Worm (Caenorhabditis elegans) whole organism, L3 larva: ENCODE measurements around the gene scl-13.

Source experiments
- R02D3.7 ChIP-seq: fragments of 150-350 bp; optimal IDR thresholded peaks from 2 replicates; lab custom pipeline; 2014; ENCODE audit warnings: missing biosample characterization, missing genetic modification characterization
- aly-2 ChIP-seq: fragments of 150-350 bp; optimal IDR thresholded peaks from 2 replicates; lab custom pipeline; 2014; ENCODE audit warnings: missing biosample characterization, missing genetic modification characterization
- ceh-16 ChIP-seq: sonication (generic microtip); optimal IDR thresholded peaks from 2 replicates; lab custom pipeline; 2017; ENCODE audit warnings: missing biosample characterization, missing genetic modification characterization
- ceh-82 ChIP-seq: fragments of 150-350 bp; optimal IDR thresholded peaks from 2 replicates; lab custom pipeline; 2014; ENCODE audit warnings: missing biosample characterization, missing genetic modification characterization
- ceh-9 ChIP-seq: sonication (generic microtip); optimal IDR thresholded peaks from 2 replicates; lab custom pipeline; 2018; ENCODE audit warnings: missing biosample characterization, missing genetic modification characterization
- daf-12 ChIP-seq: fragments of 150-350 bp; optimal IDR thresholded peaks from 2 replicates; lab custom pipeline; 2014; ENCODE audit warnings: missing biosample characterization, missing genetic modification reagents, missing genetic modification characterization
- egl-27 ChIP-seq: sonication (generic microtip); optimal IDR thresholded peaks from 4 replicates; lab custom pipeline; 2017; ENCODE audit warnings: missing biosample characterization, missing genetic modification reagents, missing genetic modification characterization
- elt-1 ChIP-seq: fragments of 150-350 bp; optimal IDR thresholded peaks from 2 replicates; lab custom pipeline; 2014; ENCODE audit warnings: missing biosample characterization, missing genetic modification characterization
- eor-1 ChIP-seq, 2 experiments: fragments of 150-350 bp; optimal IDR thresholded peaks; 2 replicates each; lab custom pipeline; 2014 to 2018; ENCODE audit warnings: missing biosample characterization in 2 of 2, missing genetic modification characterization in 2 of 2
- fkh-10 ChIP-seq: sonication (generic microtip); optimal IDR thresholded peaks from 2 replicates; lab custom pipeline; 2017; ENCODE audit warnings: missing biosample characterization, missing genetic modification reagents, missing genetic modification characterization
- fkh-2 ChIP-seq: fragments of 150-350 bp; optimal IDR thresholded peaks from 2 replicates; lab custom pipeline; 2014; ENCODE audit warnings: missing biosample characterization, missing genetic modification reagents, missing genetic modification characterization
- fos-1 ChIP-seq: fragments of 150-350 bp; optimal IDR thresholded peaks from 2 replicates; lab custom pipeline; 2014; ENCODE audit warnings: missing biosample characterization, missing genetic modification characterization
- lin-39 ChIP-seq: fragments of 150-350 bp; optimal IDR thresholded peaks from 2 replicates; lab custom pipeline; 2018; ENCODE audit warnings: missing biosample characterization, missing genetic modification reagents, missing genetic modification characterization
- mdl-1 ChIP-seq: fragments of 150-350 bp; optimal IDR thresholded peaks from 2 replicates; lab custom pipeline; 2014; ENCODE audit warnings: missing biosample characterization, missing genetic modification characterization
- nfya-1 ChIP-seq: sonication (generic microtip); optimal IDR thresholded peaks from 2 replicates; lab custom pipeline; 2017; ENCODE audit warnings: missing genetic modification characterization, mild to moderate bottlenecking, missing compliant biosample characterization, antibody characterized with exemption, moderate library complexity; ENCODE audit not compliant: insufficient read depth
- nhr-12 ChIP-seq: fragments of 150-350 bp; optimal IDR thresholded peaks from 2 replicates; lab custom pipeline; 2014; ENCODE audit warnings: missing biosample characterization, missing genetic modification characterization
- nhr-28 ChIP-seq: fragments of 150-350 bp; optimal IDR thresholded peaks from 2 replicates; lab custom pipeline; 2014; ENCODE audit warnings: missing biosample characterization, missing genetic modification characterization
- nhr-77 ChIP-seq: fragments of 150-350 bp; optimal IDR thresholded peaks from 2 replicates; lab custom pipeline; 2014; ENCODE audit warnings: missing biosample characterization, missing genetic modification characterization
- pha-4 ChIP-seq: fragments of 150-350 bp; optimal IDR thresholded peaks from 2 replicates; lab custom pipeline; 2014; ENCODE audit warnings: missing biosample characterization, missing genetic modification reagents, missing genetic modification characterization
- pqm-1 ChIP-seq: fragments of 150-350 bp; optimal IDR thresholded peaks from 2 replicates; lab custom pipeline; 2017; ENCODE audit warnings: missing biosample characterization, missing genetic modification characterization, inconsistent platforms
- sea-2 ChIP-seq: fragments of 150-350 bp; sonication (generic microtip); optimal IDR thresholded peaks from 4 replicates; lab custom pipeline; 2014; ENCODE audit warnings: missing biosample characterization, missing genetic modification reagents, missing genetic modification characterization
- skn-1 ChIP-seq: fragments of 150-350 bp; optimal IDR thresholded peaks from 2 replicates; lab custom pipeline; 2014; ENCODE audit warnings: missing biosample characterization, missing genetic modification characterization
- snpc-4 ChIP-seq: fragments of 150-350 bp; optimal IDR thresholded peaks from 2 replicates; lab custom pipeline; 2014; ENCODE audit warnings: missing biosample characterization, missing genetic modification characterization
- tbx-2 ChIP-seq: sonication (generic microtip); optimal IDR thresholded peaks from 2 replicates; lab custom pipeline; 2016; ENCODE audit warnings: mild to moderate bottlenecking, missing genetic modification characterization, missing compliant biosample characterization
- unc-62 ChIP-seq: fragments of 150-350 bp; sonication (generic microtip); optimal IDR thresholded peaks from 4 replicates; lab custom pipeline; 2014; ENCODE audit warnings: missing biosample characterization, missing genetic modification reagents, missing genetic modification characterization
- ztf-11 ChIP-seq: fragments of 150-350 bp; optimal IDR thresholded peaks from 2 replicates; lab custom pipeline; 2014; ENCODE audit warnings: missing biosample characterization, missing genetic modification characterization
- ztf-4 ChIP-seq: fragments of 150-350 bp; optimal IDR thresholded peaks from 2 replicates; lab custom pipeline; 2014; ENCODE audit warnings: missing biosample characterization, missing genetic modification characterization

Gene scl-13

ce11 chrV:3820875-3821274, 9.4 kb upstream of the scl-13 start:
- TF ChIP-seq skn-1 = no peak
- no peak for TF ChIP-seq fkh-2 (tag; lab: Kevin White, UChicago)
- TF ChIP-seq fos-1 (tag; lab: Kevin White, UChicago) = no peak
- no peak for TF ChIP-seq nhr-77 (tag; lab: Kevin White, UChicago)
- no peak for TF ChIP-seq nfya-1 (tag; lab: Kevin White, UChicago)
- TF ChIP-seq elt-1 = no peak
- TF ChIP-seq unc-62 (GFP tag; lab: Kevin White, UChicago) = no peak

- TF ChIP-seq nfya-1 (tag; lab: Kevin White, UChicago) (peak; percentile 33), fos-1 (tag; lab: Kevin White, UChicago) (no peak)
- TF ChIP-seq, all 47 proteins: peak for 1
Measured at ce11 chrV:3814938-3815337, 3.5 kb upstream of the scl-13 start, which contains the start of gene H10D18.1. TSS of gene H10D18.1 (plus strand) at chrV:3815214.

- TF ChIP-seq nfya-1 (tag; lab: Kevin White, UChicago) = no peak
- no peak for TF ChIP-seq ztf-11 (tag; lab: Kevin White, UChicago)
- TF ChIP-seq snpc-4 (tag; lab: Kevin White, UChicago) = no peak
- no peak for TF ChIP-seq nhr-77 (tag; lab: Kevin White, UChicago)
- TF ChIP-seq ceh-82 (tag; lab: Kevin White, UChicago) = no peak
- TF ChIP-seq fos-1 (tag; lab: Kevin White, UChicago) = no peak
- TF ChIP-seq lin-39 (tag; lab: Kevin White, UChicago) = no peak
Measured at ce11 chrV:3814009-3814408, 2.6 kb upstream of the scl-13 start.

ce11 chrV:3812291-3812690, 850 bp upstream of the scl-13 start, which contains the start of gene scl-12:
TSS of gene scl-12 (plus strand) at chrV:3812591.
- TF ChIP-seq mdl-1 (tag; lab: Kevin White, UChicago) (no peak), pqm-1 (tag; lab: Kevin White, UChicago) (peak; percentile 47)

ce11 chrV:3810035-3810434, 1.4 kb downstream of the scl-13 start:
- TF ChIP-seq ztf-11 (tag; lab: Kevin White, UChicago) = no peak
- TF ChIP-seq fkh-10 (GFP tag; lab: Kevin White, UChicago) = no peak
- TF ChIP-seq aly-2 (tag; lab: Kevin White, UChicago) = no peak
- TF ChIP-seq pha-4 (tag; lab: Kevin White, UChicago) = no peak
- TF ChIP-seq sea-2 (GFP tag; lab: Kevin White, UChicago) = no peak
- no peak for TF ChIP-seq ceh-16
- no peak for TF ChIP-seq egl-27 (tag; lab: Kevin White, UChicago)
- TF ChIP-seq nhr-77 (tag; lab: Kevin White, UChicago) = no peak
- no peak for TF ChIP-seq pqm-1 (tag; lab: Kevin White, UChicago)
- no peak for TF ChIP-seq ceh-9 (tag; lab: Kevin White, UChicago)
- TF ChIP-seq fos-1 (tag; lab: Kevin White, UChicago) = no peak
- TF ChIP-seq ztf-4 (tag; lab: Kevin White, UChicago) = no peak
- TF ChIP-seq nhr-28 (tag; lab: Kevin White, UChicago) = no peak
- TF ChIP-seq unc-62 (GFP tag; lab: Kevin White, UChicago) = no peak

- TF ChIP-seq daf-12 (tag; lab: Kevin White, UChicago) (no peak), tbx-2 (tag; lab: Kevin White, UChicago) (no peak), ceh-82 (tag; lab: Kevin White, UChicago) (no peak), nhr-12 (tag; lab: Kevin White, UChicago) (no peak)
Measured at ce11 chrV:3808336-3808735, 3.1 kb downstream of the scl-13 start, which contains the start of gene srw-6. TSS of gene srw-6 (plus strand) at chrV:3808636.

- no peak for TF ChIP-seq eor-1 (tag; optimal IDR thresholded peaks at IDR 0.05; lab: Kevin White, UChicago)
- peak; percentile 52 for TF ChIP-seq nfya-1 (tag; lab: Kevin White, UChicago)
- TF ChIP-seq fkh-10 (GFP tag; lab: Kevin White, UChicago) = no peak
Measured at ce11 chrV:3807846-3808245, 3.6 kb downstream of the scl-13 start.

- TF ChIP-seq R02D3.7 (tag; lab: Kevin White, UChicago) = no peak
- no peak for TF ChIP-seq nhr-12 (tag; lab: Kevin White, UChicago)
Measured at ce11 chrV:3805961-3806360, 5.5 kb downstream of the scl-13 start, which contains the start of gene srw-7. TSS of gene srw-7 (plus strand) at chrV:3806261.
